Worm (Caenorhabditis elegans) whole organism, early embryonic: Measurements from ENCODE around the gene tag-266.
"Not testable (repeated sequence)": the region's sequence is repeated elsewhere in the genome, so short reads cannot be mapped to it uniquely, and the experiment has no call there.

ENCODE experiments used
- B0310.2 ChIP-seq: sonication (generic microtip); optimal IDR thresholded peaks from 2 replicates; lab custom pipeline; 2016; ENCODE audit warnings: mild to moderate bottlenecking, missing genetic modification characterization, missing compliant biosample characterization
- F13C5.2 ChIP-seq: sonication (generic microtip); optimal IDR thresholded peaks from 2 replicates; lab custom pipeline; 2017; ENCODE audit warnings: mild to moderate bottlenecking, missing genetic modification characterization, inconsistent platforms, missing compliant biosample characterization
- aly-1 ChIP-seq: sonication (generic microtip); optimal IDR thresholded peaks from 2 replicates; lab custom pipeline; 2016; ENCODE audit warnings: missing genetic modification characterization, missing compliant biosample characterization
- ama-1 ChIP-seq: fragments of 150-350 bp; optimal IDR thresholded peaks from 2 replicates; lab custom pipeline; 2014
- ceh-13 ChIP-seq: fragments of 200-800 bp; sonication (Bioruptor generic); optimal IDR thresholded peaks from 2 replicates; lab custom pipeline; 2018; ENCODE audit warnings: mild to moderate bottlenecking, missing genetic modification characterization, missing compliant biosample characterization
- ceh-36 ChIP-seq: sonication (generic microtip); optimal IDR thresholded peaks from 2 replicates; lab custom pipeline; 2016; ENCODE audit warnings: missing genetic modification characterization, inconsistent platforms, missing compliant biosample characterization
- ets-7 ChIP-seq: sonication (generic microtip); optimal IDR thresholded peaks from 2 replicates; lab custom pipeline; 2016; ENCODE audit warnings: missing genotype, missing genetic modification characterization, missing compliant biosample characterization
- flt-1 ChIP-seq: fragments of 200-800 bp; sonication (Bioruptor generic); IDR thresholded peaks from 2 replicates; pipeline ENCODE4 v1.3.6; 2022; ENCODE audit warnings: missing genetic modification characterization, missing compliant biosample characterization
- hmbx-1 ChIP-seq: sonication (generic microtip); optimal IDR thresholded peaks from 2 replicates; lab custom pipeline; 2016; ENCODE audit warnings: mild to moderate bottlenecking, missing genetic modification characterization, missing compliant biosample characterization
- hmg-4 ChIP-seq: fragments of 200-800 bp; sonication (Bioruptor generic); optimal IDR thresholded peaks from 2 replicates; lab custom pipeline; 2018; ENCODE audit warnings: mild to moderate bottlenecking, missing genetic modification characterization, missing compliant biosample characterization
- hnd-1 ChIP-seq: sonication (generic microtip); optimal IDR thresholded peaks from 2 replicates; lab custom pipeline; 2016; ENCODE audit warnings: missing genetic modification characterization, missing compliant biosample characterization
- pes-1 ChIP-seq: fragments of 200-800 bp; sonication (Bioruptor generic); IDR thresholded peaks from 2 replicates; pipeline ENCODE4 v1.3.6; 2022; ENCODE audit warnings: missing genetic modification reagents, missing genetic modification characterization, missing compliant biosample characterization
- scrt-1 ChIP-seq: fragments of 200-800 bp; sonication (Bioruptor generic); IDR thresholded peaks from 2 replicates; pipeline ENCODE4 v1.3.6; 2022; ENCODE audit warnings: missing genetic modification characterization, missing compliant biosample characterization
- sea-1 ChIP-seq: fragments of 200-800 bp; sonication (Bioruptor generic); conservative IDR thresholded peaks from 2 replicates; pipeline ENCODE4 v1.3.6; 2022; ENCODE audit warnings: missing genetic modification characterization, missing compliant biosample characterization
- tbx-11 ChIP-seq: fragments of 200-800 bp; sonication (Bioruptor generic); IDR thresholded peaks from 2 replicates; pipeline ENCODE4 v1.3.6; 2022; ENCODE audit warnings: missing genetic modification characterization, missing compliant biosample characterization
- tbx-37 ChIP-seq: fragments of 200-800 bp; sonication (Bioruptor generic); conservative IDR thresholded peaks from 2 replicates; pipeline ENCODE4 v1.3.6; 2022; ENCODE audit warnings: missing genetic modification reagents, missing genetic modification characterization, missing compliant biosample characterization
- tra-4 ChIP-seq: sonication (generic microtip); optimal IDR thresholded peaks from 2 replicates; lab custom pipeline; 2017; ENCODE audit warnings: missing genetic modification characterization, missing compliant biosample characterization

Gene tag-266

DNA sequence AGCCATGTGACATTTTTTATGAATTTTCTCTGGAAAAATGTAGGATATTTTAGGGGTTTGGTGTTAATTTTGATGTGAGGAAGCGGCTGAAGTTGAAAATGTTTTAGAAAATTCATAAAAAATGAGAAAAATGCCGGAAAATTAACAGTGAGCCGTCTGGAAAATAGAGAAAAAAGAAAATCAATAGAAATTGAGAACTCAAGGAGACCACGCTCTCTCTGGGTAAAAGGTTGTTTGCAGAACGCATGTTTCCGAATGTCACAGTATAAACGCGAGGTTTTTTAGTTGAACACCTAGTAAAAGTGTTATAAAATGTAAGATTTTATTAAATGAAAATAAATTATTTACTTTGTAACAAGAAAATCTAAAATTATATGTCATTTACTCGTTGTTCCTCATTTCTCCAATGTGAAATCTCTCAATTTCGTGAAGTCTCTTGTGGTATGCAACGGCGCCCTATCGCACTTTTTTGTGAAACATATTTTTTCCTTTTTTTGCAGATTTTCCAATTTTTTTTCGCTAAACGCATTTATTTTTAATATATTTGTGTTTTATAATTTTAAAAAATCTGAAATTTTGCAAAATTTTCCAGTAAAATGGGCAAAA, at the start of gene tag-266, which contains the start of gene tag-267:
TSS of gene tag-266 (minus strand) at position 29 of the 606 bp plus-strand sequence.
TSS of gene tag-267 (plus strand) at position 593 of the 606 bp plus-strand sequence.
- TF ChIP-seq hnd-1 (tag; lab: Kevin White, UChicago) = peak; percentile 63
- TF ChIP-seq sea-1 (GFP tag; lab: Robert Waterston, UW) = no peak
- no peak for TF ChIP-seq ama-1
- no peak for TF ChIP-seq hmg-4 (GFP tag; lab: Kevin White, UChicago)
- peak; percentile 87 for TF ChIP-seq F13C5.2 (tag; lab: Kevin White, UChicago)
- no peak for TF ChIP-seq scrt-1
- TF ChIP-seq B0310.2 = peak; percentile 59
- TF ChIP-seq tra-4 (tag; lab: Kevin White, UChicago) = peak; percentile 18
- peak; percentile 56 for TF ChIP-seq hmbx-1 (tag; lab: Kevin White, UChicago)
- no peak for TF ChIP-seq ceh-36 (tag; lab: Kevin White, UChicago)
- peak; percentile 58 for TF ChIP-seq tbx-37 (GFP tag; lab: Robert Waterston, UW)
- TF ChIP-seq tbx-11 (GFP tag; lab: Robert Waterston, UW) = peak; percentile 71
- peak; percentile 40 for TF ChIP-seq ceh-13 (GFP tag; lab: Kevin White, UChicago)
- peak; percentile 78 for TF ChIP-seq pes-1
- no peak for TF ChIP-seq aly-1 (tag; lab: Kevin White, UChicago)
- TF ChIP-seq flt-1 (GFP tag; lab: Robert Waterston, UW) = peak; percentile 35; the same call in 1 of the 2 replicates
- no peak for TF ChIP-seq ets-7 (tag; lab: Kevin White, UChicago)

DNA sequence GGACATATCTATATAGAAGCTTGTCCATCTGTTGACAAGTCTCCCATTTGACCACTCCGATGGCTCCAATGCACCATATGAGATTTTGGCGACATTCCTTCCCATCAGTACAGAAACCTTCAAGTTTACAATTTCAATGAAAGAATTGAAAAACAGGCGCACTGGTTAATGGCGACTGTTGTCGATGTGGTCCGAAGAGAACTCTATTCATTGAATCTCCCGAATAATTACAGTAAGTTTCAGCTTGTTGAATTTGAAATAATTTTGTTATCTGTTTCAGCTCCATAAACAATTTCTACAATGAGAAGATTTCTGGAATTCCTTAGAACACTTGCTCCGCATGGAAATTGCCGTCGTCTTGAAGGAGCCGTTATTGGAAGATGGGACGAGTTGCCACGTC, 48.8 kb upstream of the tag-266 start, which contains the start of gene elf-1:
TSS of gene elf-1 (plus strand) at position 301 of the 400 bp plus-strand sequence.
- not testable (repeated sequence) for TF ChIP-seq aly-1 (tag; lab: Kevin White, UChicago); ama-1; hmg-4 (GFP tag; lab: Kevin White, UChicago)

DNA sequence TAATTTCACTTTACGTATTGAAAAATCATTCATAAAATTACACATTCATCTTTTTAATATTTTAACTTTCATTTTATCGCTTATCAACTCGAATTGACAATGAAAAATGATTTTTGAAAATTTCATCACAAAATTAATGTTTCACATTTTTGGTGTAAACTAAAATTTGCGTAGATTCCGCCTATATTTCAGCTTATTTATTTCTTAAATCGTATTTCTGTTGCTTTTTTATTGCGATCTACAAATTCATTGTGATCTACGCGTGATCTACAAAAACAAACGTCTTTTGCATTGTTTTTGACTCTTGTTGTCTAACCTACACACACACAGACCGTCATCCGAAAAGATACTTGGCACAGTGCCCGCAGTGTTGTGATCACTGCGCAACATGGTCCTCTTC, 48.1 kb upstream of the tag-266 start:
- no peak for TF ChIP-seq ceh-13 (GFP tag; lab: Kevin White, UChicago)
- TF ChIP-seq hmbx-1 (tag; lab: Kevin White, UChicago) = no peak
- TF ChIP-seq scrt-1 = no peak
- TF ChIP-seq F13C5.2 (tag; lab: Kevin White, UChicago) = no peak
- TF ChIP-seq sea-1 (GFP tag; lab: Robert Waterston, UW) = no peak
- no peak for TF ChIP-seq aly-1 (tag; lab: Kevin White, UChicago)
- no peak for TF ChIP-seq tra-4 (tag; lab: Kevin White, UChicago)
- no peak for TF ChIP-seq pes-1
- TF ChIP-seq hnd-1 (tag; lab: Kevin White, UChicago) = no peak
- TF ChIP-seq B0310.2 = no peak
- no peak for TF ChIP-seq ceh-36 (tag; lab: Kevin White, UChicago)
- TF ChIP-seq hmg-4 (GFP tag; lab: Kevin White, UChicago) = no peak

DNA sequence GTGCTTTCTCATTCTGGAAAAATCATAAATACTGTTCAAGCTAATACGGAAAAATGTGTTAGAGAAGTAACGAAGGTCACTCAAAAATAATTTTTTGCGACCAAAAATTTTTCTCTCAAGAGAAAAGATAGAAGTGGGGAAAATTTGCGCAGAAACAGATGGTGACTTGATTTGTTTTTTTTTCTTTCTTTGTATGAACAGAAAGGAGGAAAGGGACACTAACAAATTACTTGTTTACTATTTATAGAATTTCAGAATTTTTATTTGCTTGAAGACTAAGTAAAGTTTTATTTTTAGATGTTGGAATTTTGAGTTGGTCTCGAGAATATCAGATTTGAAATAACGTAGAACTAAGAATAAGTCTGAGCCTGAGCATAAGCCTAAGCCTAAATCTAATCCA, 43.3 kb upstream of the tag-266 start, which contains the start of gene W02B3.4:
TSS of gene W02B3.4 (minus strand) at position 101 of the 400 bp plus-strand sequence.
- TF ChIP-seq ceh-13 (GFP tag; lab: Kevin White, UChicago) = no peak
- no peak for TF ChIP-seq F13C5.2 (tag; lab: Kevin White, UChicago)
- no peak for TF ChIP-seq hmg-4 (GFP tag; lab: Kevin White, UChicago)
- no peak for TF ChIP-seq ceh-36 (tag; lab: Kevin White, UChicago)
- no peak for TF ChIP-seq tra-4 (tag; lab: Kevin White, UChicago)
- TF ChIP-seq hmbx-1 (tag; lab: Kevin White, UChicago) = no peak
- no peak for TF ChIP-seq hnd-1 (tag; lab: Kevin White, UChicago)
- TF ChIP-seq flt-1 (GFP tag; lab: Robert Waterston, UW) = no peak
- no peak for TF ChIP-seq tbx-11 (GFP tag; lab: Robert Waterston, UW)
- TF ChIP-seq sea-1 (GFP tag; lab: Robert Waterston, UW) = no peak

DNA sequence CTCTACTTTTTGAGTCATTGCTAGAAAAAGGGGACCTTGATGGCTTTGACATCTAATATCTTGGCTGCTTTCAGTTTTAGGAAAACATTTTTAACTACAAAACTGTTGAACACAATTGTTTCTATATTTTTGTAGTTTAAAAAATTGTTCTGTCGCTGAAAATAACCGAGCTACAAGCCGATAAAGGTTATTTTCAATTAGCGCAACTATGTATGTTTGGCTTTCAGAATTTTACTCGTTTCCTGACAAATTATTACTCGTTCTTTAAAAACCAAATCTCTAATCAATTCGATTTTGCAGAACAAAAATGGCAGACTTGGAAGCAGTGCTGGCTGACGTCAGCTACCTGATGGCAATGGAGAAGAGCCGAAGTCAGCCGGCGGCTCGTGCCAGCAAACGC, 35.8 kb upstream of the tag-266 start, which contains the start of gene grk-2:
TSS of gene grk-2 (plus strand) at position 301 of the 400 bp plus-strand sequence.
- no peak for TF ChIP-seq ceh-36 (tag; lab: Kevin White, UChicago)
- no peak for TF ChIP-seq B0310.2
- no peak for TF ChIP-seq ama-1
- no peak for TF ChIP-seq hmg-4 (GFP tag; lab: Kevin White, UChicago)
- no peak for TF ChIP-seq pes-1
- no peak for TF ChIP-seq flt-1 (GFP tag; lab: Robert Waterston, UW)
- TF ChIP-seq hmbx-1 (tag; lab: Kevin White, UChicago) = no peak
- no peak for TF ChIP-seq F13C5.2 (tag; lab: Kevin White, UChicago)
- no peak for TF ChIP-seq scrt-1
- no peak for TF ChIP-seq ets-7 (tag; lab: Kevin White, UChicago)
- no peak for TF ChIP-seq sea-1 (GFP tag; lab: Robert Waterston, UW)
- TF ChIP-seq hnd-1 (tag; lab: Kevin White, UChicago) = no peak
- no peak for TF ChIP-seq tbx-11 (GFP tag; lab: Robert Waterston, UW)

DNA sequence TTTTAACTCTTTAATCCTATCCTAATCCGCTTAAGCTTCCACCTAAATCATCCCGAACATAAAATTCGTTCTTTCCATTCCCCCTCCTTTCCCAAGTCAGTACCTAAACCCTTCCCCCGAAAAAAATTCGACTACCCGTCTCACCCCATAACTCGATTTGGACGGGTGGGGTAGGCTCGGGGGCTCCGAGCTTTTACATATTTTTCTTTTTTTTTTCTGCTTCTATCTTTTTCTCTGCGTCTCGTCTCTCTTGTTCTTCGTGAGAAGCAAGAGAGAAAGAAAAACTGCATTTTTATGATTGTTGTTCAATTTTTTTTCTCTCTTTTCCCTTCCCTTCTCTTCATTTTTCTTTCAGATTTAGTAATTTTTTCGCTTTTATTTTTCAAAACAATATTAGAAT, 35.4 kb upstream of the tag-266 start:
- TF ChIP-seq hnd-1 (tag; lab: Kevin White, UChicago) = no peak
- TF ChIP-seq ceh-13 (GFP tag; lab: Kevin White, UChicago) = no peak
- no peak for TF ChIP-seq tbx-37 (GFP tag; lab: Robert Waterston, UW)
- TF ChIP-seq ets-7 (tag; lab: Kevin White, UChicago) = no peak
- TF ChIP-seq tbx-11 (GFP tag; lab: Robert Waterston, UW) = no peak
- TF ChIP-seq ceh-36 (tag; lab: Kevin White, UChicago) = no peak
- no peak for TF ChIP-seq flt-1 (GFP tag; lab: Robert Waterston, UW)
- no peak for TF ChIP-seq sea-1 (GFP tag; lab: Robert Waterston, UW)
- no peak for TF ChIP-seq scrt-1
- TF ChIP-seq ama-1 = no peak
- TF ChIP-seq hmbx-1 (tag; lab: Kevin White, UChicago) = no peak
- TF ChIP-seq hmg-4 (GFP tag; lab: Kevin White, UChicago) = no peak
- TF ChIP-seq B0310.2 = no peak

DNA sequence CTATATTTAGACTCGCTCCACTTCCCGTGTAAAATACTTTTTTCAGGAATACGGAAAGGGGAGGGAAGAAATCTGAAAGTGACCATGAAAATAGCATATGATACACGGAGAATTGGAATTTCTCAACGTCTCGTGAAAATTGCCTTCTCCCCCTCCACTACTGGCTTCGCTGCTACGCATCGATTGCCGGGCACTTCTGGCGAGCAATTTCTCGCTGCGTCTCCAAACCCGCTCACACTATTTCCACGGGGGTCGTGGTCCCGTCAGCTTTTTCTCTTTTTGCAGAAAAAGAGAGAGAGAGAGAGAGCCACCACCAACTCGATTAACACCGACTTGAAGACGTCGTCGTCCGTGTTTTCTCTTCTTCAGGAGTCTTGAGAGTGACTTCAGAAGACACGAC, 31.0 kb upstream of the tag-266 start:
- TF ChIP-seq aly-1 (tag; lab: Kevin White, UChicago) = no peak
- no peak for TF ChIP-seq ceh-13 (GFP tag; lab: Kevin White, UChicago)
- no peak for TF ChIP-seq ama-1
- TF ChIP-seq flt-1 (GFP tag; lab: Robert Waterston, UW) = no peak
- no peak for TF ChIP-seq hmbx-1 (tag; lab: Kevin White, UChicago)
- TF ChIP-seq pes-1 = no peak
- TF ChIP-seq tra-4 (tag; lab: Kevin White, UChicago) = no peak
- TF ChIP-seq hnd-1 (tag; lab: Kevin White, UChicago) = no peak
- TF ChIP-seq tbx-37 (GFP tag; lab: Robert Waterston, UW) = no peak
- no peak for TF ChIP-seq tbx-11 (GFP tag; lab: Robert Waterston, UW)
- TF ChIP-seq ceh-36 (tag; lab: Kevin White, UChicago) = no peak
